Worm (Caenorhabditis elegans): ENCODE data around the gene unc-52.

The unc-52 gene

DNA sequence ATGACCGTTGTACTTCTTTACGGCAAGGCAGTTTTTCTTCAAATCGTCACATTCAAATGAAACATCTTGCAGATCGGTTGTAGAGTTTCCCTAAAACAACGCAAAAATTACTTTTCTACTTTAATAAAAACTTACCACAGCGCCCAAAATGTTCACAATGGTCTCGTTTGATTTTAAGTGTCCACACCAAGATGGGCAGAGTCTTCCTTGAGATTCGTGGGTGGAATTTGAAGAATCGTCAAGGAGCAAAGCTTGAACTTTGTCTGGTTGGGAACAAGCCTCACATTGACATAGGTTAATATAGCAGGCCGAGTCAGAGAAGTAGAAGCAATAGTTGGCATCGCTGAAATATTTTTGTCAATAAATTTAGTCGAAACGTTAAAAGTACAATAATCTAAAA lies 79.2 kb downstream of the unc-52 start:
- TF ChIP-seq ceh-90 (tag; optimal IDR thresholded peaks at IDR 0.05) (no peak), blmp-1 (tag; optimal IDR thresholded peaks at IDR 0.05) (no peak), lsy-2 (tag; optimal IDR thresholded peaks at IDR 0.05) (no peak), unc-86 (tag; optimal IDR thresholded peaks at IDR 0.05) (no peak), nhr-28 (tag; optimal IDR thresholded peaks at IDR 0.05) (no peak), nhr-12 (tag; optimal IDR thresholded peaks at IDR 0.05) (no peak), F16B12.6 (tag; optimal IDR thresholded peaks at IDR 0.05) (no peak), Y116A8C.19 (tag; optimal IDR thresholded peaks at IDR 0.05; ENCODE audit: borderline replicate concordance) (no peak), isw-1 (GFP tag; IDR thresholded peaks at IDR 0.05) (no peak), elt-3 (tag; optimal IDR thresholded peaks at IDR 0.05) (no peak), skn-1 (tag; optimal IDR thresholded peaks at IDR 0.05) (no peak), snpc-4 (tag; optimal IDR thresholded peaks at IDR 0.05) (no peak), pax-3 (tag; optimal IDR thresholded peaks at IDR 0.05) (no peak), unc-98 (GFP tag; IDR thresholded peaks at IDR 0.05) (no peak), ztf-4 (tag; optimal IDR thresholded peaks at IDR 0.05) (no peak), lin-14 (GFP tag; optimal IDR thresholded peaks at IDR 0.05) (no peak), nhr-237 (tag; optimal IDR thresholded peaks at IDR 0.05) (no peak)

DNA sequence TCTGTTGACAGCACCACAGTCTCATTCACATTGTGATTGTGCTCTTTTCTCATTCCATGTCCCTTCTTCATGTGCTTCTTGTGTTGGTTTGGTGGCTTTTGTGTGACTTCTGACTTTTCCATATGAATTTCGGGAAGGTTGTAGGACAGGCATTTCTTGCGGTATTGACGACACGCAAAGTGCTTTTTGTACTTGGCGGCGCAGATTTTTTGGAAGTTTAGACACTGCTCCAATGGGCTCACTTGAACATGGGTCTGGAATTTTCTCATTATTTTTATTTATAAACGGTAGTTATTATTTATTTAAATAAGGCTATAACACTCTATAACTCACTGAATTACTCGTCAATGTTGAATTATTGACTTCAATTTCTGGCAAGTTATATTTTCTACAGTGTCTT lies 80.0 kb downstream of the unc-52 start:
- TF ChIP-seq nhr-19 (GFP tag; conservative IDR thresholded peaks at IDR 0.05) (no peak), lin-13 (GFP tag; optimal IDR thresholded peaks at IDR 0.05) (no peak), hlh-17 (GFP tag; optimal IDR thresholded peaks at IDR 0.05; ENCODE audit: borderline replicate concordance) (no peak), elt-2 (tag; optimal IDR thresholded peaks at IDR 0.05) (peak; percentile 15), ets-5 (GFP tag; IDR thresholded peaks at IDR 0.05) (no peak), ztf-4 (tag; optimal IDR thresholded peaks at IDR 0.05) (peak; percentile 49), elt-3 (tag; optimal IDR thresholded peaks at IDR 0.05) (no peak)

DNA sequence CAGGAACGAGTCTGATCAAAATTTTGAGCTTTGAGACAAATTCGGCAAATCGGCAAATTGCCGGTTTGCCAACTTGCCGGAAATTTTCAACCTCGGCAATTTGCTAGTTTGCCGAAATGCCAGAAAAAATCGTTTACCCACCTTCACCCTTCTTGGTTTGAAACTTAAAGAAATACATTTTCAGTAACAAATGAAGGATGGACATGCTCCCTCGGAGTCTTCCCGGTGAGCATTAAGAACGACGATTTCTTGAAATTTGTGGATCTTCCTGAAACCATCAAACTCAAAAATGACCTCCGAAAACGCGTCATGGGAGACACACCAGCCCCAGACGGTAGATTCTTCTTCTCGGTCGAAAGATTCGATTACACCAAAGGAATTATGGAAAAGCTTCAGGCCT lies 81.5 kb downstream of the unc-52 start:
- no peak for TF ChIP-seq efl-3 (GFP tag; optimal IDR thresholded peaks at IDR 0.05)
- no peak for TF ChIP-seq lin-14 (GFP tag; optimal IDR thresholded peaks at IDR 0.05)
- TF ChIP-seq mab-9 (GFP tag; IDR thresholded peaks at IDR 0.05), result no peak
- no peak for TF ChIP-seq lir-3 (tag; optimal IDR thresholded peaks at IDR 0.05; ENCODE audit: poor library complexity)
- no peak for TF ChIP-seq efl-1 (optimal IDR thresholded peaks at IDR 0.05)
- peak in 1 of 2 experiments; percentile 51 for TF ChIP-seq efl-1 (GFP tag; optimal IDR thresholded peaks at IDR 0.05 in 1 of 2)
- no peak for TF ChIP-seq lin-13 (GFP tag; optimal IDR thresholded peaks at IDR 0.05)
- no peak for TF ChIP-seq egl-13 (tag; optimal IDR thresholded peaks at IDR 0.05)

DNA sequence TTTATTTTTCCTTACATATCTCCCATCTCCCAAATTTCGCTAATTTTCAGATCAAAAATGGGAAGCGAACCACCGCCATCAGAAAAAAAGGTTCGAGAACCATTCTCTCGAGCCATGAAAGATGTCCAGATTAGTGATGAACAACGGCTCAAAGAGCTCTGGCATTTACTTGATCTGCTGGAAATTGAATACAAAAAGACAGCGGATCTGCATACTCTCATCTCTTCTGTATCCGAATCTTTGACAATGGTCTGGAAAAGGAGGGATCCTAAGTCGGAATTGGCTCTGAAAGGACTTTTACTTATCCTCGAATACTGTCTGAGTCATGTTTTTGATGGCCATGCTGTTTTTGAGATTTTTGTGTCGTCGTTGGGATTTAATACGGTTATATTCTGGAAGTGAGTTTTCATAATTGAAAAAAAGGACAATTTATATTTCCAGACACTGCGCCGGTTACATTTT lies 83.4 kb downstream of the unc-52 start, which contains the start of gene tps-2:
tps-2 (plus strand) TSS at position 51 of the 462 bp plus-strand sequence.
- peak; percentile 63 for TF ChIP-seq ama-1 (optimal IDR thresholded peaks at IDR 0.05)
- no peak for TF ChIP-seq pax-3 (tag; optimal IDR thresholded peaks at IDR 0.05)

ce11 chrII:14599933-14600630 lies 84.2 kb downstream of the unc-52 start:
- no peak for TF ChIP-seq sptf-1 (tag; optimal IDR thresholded peaks at IDR 0.05)
- no peak for TF ChIP-seq alr-1 (tag; optimal IDR thresholded peaks at IDR 0.05; ENCODE audit: borderline replicate concordance)
- TF ChIP-seq nhr-85 (tag), result peak; percentile 92
- TF ChIP-seq nhr-90 (tag; optimal IDR thresholded peaks at IDR 0.05; ENCODE audit: poor library complexity), result peak; percentile 48
- no peak for TF ChIP-seq fkh-4 (tag; optimal IDR thresholded peaks at IDR 0.05; ENCODE audit: borderline replicate concordance)
- TF ChIP-seq mdl-1 (tag; optimal IDR thresholded peaks at IDR 0.05), result no peak
- TF ChIP-seq vab-15 (tag; optimal IDR thresholded peaks at IDR 0.05), result no peak
- peak; percentile 61 for TF ChIP-seq nhr-20 (tag; optimal IDR thresholded peaks at IDR 0.05)
- no peak for TF ChIP-seq nhr-237 (tag; optimal IDR thresholded peaks at IDR 0.05)
- TF ChIP-seq rnt-1 (tag; optimal IDR thresholded peaks at IDR 0.05), result no peak
- no peak for TF ChIP-seq pag-3 (tag; optimal IDR thresholded peaks at IDR 0.05; ENCODE audit: borderline replicate concordance, insufficient read depth)
- TF ChIP-seq xbp-1 (tag; optimal IDR thresholded peaks at IDR 0.05), result no peak
- TF ChIP-seq lin-15B (tag; optimal IDR thresholded peaks at IDR 0.05), result no peak
- TF ChIP-seq fos-1 (tag; optimal IDR thresholded peaks at IDR 0.05), result no peak
- TF ChIP-seq C34B4.2 (tag; optimal IDR thresholded peaks at IDR 0.05), result no peak
- TF ChIP-seq ces-1 (GFP tag; optimal IDR thresholded peaks at IDR 0.05), result no peak
- no peak for TF ChIP-seq pqm-1 (tag; optimal IDR thresholded peaks at IDR 0.05)
- TF ChIP-seq nhr-77 (tag; optimal IDR thresholded peaks at IDR 0.05), result no peak
- TF ChIP-seq F16B12.6 (tag; optimal IDR thresholded peaks at IDR 0.05), result no peak
- no peak for TF ChIP-seq nhr-12 (tag; optimal IDR thresholded peaks at IDR 0.05)
